Worm (Caenorhabditis elegans) whole organism, early embryonic: Measurements from ENCODE around the gene C44B7.5.

Source experiments
- F13C5.2 ChIP-seq: sonication (generic microtip); optimal IDR thresholded peaks from 2 replicates; lab custom pipeline; 2017; ENCODE audit warnings: mild to moderate bottlenecking, missing genetic modification characterization, inconsistent platforms, missing compliant biosample characterization
- ama-1 ChIP-seq: fragments of 150-350 bp; optimal IDR thresholded peaks from 2 replicates; lab custom pipeline; 2014
- ceh-13 ChIP-seq: fragments of 200-800 bp; sonication (Bioruptor generic); optimal IDR thresholded peaks from 2 replicates; lab custom pipeline; 2018; ENCODE audit warnings: mild to moderate bottlenecking, missing genetic modification characterization, missing compliant biosample characterization
- ceh-36 ChIP-seq: sonication (generic microtip); optimal IDR thresholded peaks from 2 replicates; lab custom pipeline; 2016; ENCODE audit warnings: missing genetic modification characterization, inconsistent platforms, missing compliant biosample characterization
- ets-7 ChIP-seq: sonication (generic microtip); optimal IDR thresholded peaks from 2 replicates; lab custom pipeline; 2016; ENCODE audit warnings: missing genotype, missing genetic modification characterization, missing compliant biosample characterization
- flt-1 ChIP-seq: fragments of 200-800 bp; sonication (Bioruptor generic); IDR thresholded peaks from 2 replicates; pipeline ENCODE4 v1.3.6; 2022; ENCODE audit warnings: missing genetic modification characterization, missing compliant biosample characterization
- hmbx-1 ChIP-seq: sonication (generic microtip); optimal IDR thresholded peaks from 2 replicates; lab custom pipeline; 2016; ENCODE audit warnings: mild to moderate bottlenecking, missing genetic modification characterization, missing compliant biosample characterization
- hnd-1 ChIP-seq: sonication (generic microtip); optimal IDR thresholded peaks from 2 replicates; lab custom pipeline; 2016; ENCODE audit warnings: missing genetic modification characterization, missing compliant biosample characterization
- pes-1 ChIP-seq: fragments of 200-800 bp; sonication (Bioruptor generic); IDR thresholded peaks from 2 replicates; pipeline ENCODE4 v1.3.6; 2022; ENCODE audit warnings: missing genetic modification reagents, missing genetic modification characterization, missing compliant biosample characterization
- scrt-1 ChIP-seq: fragments of 200-800 bp; sonication (Bioruptor generic); IDR thresholded peaks from 2 replicates; pipeline ENCODE4 v1.3.6; 2022; ENCODE audit warnings: missing genetic modification characterization, missing compliant biosample characterization
- sea-1 ChIP-seq: fragments of 200-800 bp; sonication (Bioruptor generic); conservative IDR thresholded peaks from 2 replicates; pipeline ENCODE4 v1.3.6; 2022; ENCODE audit warnings: missing genetic modification characterization, missing compliant biosample characterization
- tbx-11 ChIP-seq: fragments of 200-800 bp; sonication (Bioruptor generic); IDR thresholded peaks from 2 replicates; pipeline ENCODE4 v1.3.6; 2022; ENCODE audit warnings: missing genetic modification characterization, missing compliant biosample characterization
- tra-4 ChIP-seq: sonication (generic microtip); optimal IDR thresholded peaks from 2 replicates; lab custom pipeline; 2017; ENCODE audit warnings: missing genetic modification characterization, missing compliant biosample characterization

- TF ChIP-seq ceh-13 (GFP tag; lab: Kevin White, UChicago) (no peak), hnd-1 (tag; lab: Kevin White, UChicago) (no peak), F13C5.2 (tag; lab: Kevin White, UChicago) (no peak), tbx-11 (no peak), scrt-1 (GFP tag; lab: Robert Waterston, UW) (no peak), ama-1 (lab: Kevin White, UChicago) (no peak), hmbx-1 (no peak), flt-1 (GFP tag; lab: Robert Waterston, UW) (no peak), tra-4 (no peak), pes-1 (GFP tag; lab: Robert Waterston, UW) (no peak), sea-1 (no peak), ets-7 (tag; lab: Kevin White, UChicago) (no peak), ceh-36 (tag; lab: Kevin White, UChicago) (no peak)
Measured at ce11 chrII:6832207-6832606, 40.2 kb downstream of the C44B7.5 start.
